Worm (Caenorhabditis elegans): Measurements from ENCODE around the gene F29A7.6.
A peak's percentile ranks its signal among the peaks of the same experiment; 100 is the strongest.

Gene F29A7.6

DNA sequence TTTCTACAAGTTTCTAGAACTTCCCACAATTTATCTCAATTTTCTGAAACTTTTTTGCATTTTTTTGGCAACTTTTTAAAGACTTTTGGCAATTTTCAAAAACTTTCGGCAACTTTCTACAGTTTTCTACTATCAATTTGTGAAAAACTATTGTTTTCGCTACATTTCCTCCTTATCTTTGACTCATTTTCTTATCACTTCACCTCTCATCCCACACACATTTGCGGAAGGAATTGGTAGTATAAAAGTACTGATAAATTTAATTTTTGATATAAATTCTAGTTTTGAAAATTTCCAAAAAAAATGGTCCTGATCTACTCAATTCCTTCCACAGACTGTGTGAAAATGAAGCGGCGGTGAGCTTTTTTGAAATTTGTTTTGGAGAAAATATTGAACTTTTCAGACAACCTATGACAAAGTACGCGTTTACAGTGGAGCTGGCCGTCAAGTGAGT, 2.8 kb downstream of the F29A7.6 start, which contains the start of gene F29A7.4:
F29A7.4 (plus strand) TSS at position 404 of the 454 bp plus-strand sequence.
- TF ChIP-seq sptf-1 (tag; optimal IDR thresholded peaks at IDR 0.05) (no peak), elt-2 (tag; optimal IDR thresholded peaks at IDR 0.05) (peak; percentile 72)

DNA sequence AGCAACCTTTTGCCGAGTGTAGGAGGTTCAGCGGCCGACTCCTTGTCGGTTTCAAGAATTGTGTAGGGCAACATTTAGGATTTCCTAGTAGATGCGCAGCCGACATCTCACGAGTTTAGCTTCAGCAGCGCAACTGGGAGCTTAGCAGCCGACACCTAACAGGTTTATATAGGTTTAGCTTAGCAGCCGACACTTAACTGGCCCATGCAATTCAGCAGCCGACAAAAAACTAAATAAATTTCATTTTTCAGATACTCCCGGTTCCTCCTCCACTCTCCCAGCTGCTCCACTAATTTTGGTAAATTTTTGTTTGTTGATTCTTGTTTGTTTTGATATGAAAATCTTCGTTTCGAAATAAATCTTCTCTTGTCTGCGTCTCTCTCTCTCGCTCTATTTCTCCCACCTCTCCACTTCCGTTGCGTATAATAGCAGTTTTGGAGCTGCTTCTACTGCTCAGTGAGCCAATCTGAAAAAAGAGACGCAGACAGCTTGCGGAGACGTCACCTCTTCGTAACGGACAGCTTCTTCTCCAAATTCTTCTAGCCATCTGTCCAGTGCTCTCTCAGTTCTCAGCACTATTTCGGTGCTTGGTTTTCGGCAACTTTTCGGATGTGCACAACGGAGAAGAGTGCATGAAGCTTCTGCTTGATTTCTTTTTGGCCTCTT, 4.3 kb downstream of the F29A7.6 start:
- TF ChIP-seq aha-1 (tag; optimal IDR thresholded peaks at IDR 0.05) (no peak), egl-27 (tag; optimal IDR thresholded peaks at IDR 0.05) (no peak), fkh-8 (tag; optimal IDR thresholded peaks at IDR 0.05) (peak; percentile 94), skn-1 (tag; optimal IDR thresholded peaks at IDR 0.05) (peak; percentile 9), snu-23 (GFP tag; optimal IDR thresholded peaks at IDR 0.05) (peak; percentile 55), lin-13 (GFP tag; optimal IDR thresholded peaks at IDR 0.05) (peak; percentile 4), isw-1 (GFP tag; IDR thresholded peaks at IDR 0.05) (peak; percentile 53), zip-4 (GFP tag; optimal IDR thresholded peaks at IDR 0.05) (no peak), fkh-10 (GFP tag; optimal IDR thresholded peaks at IDR 0.05) (peak; percentile 88), zag-1 (tag; optimal IDR thresholded peaks at IDR 0.05) (peak; percentile 57), lsy-2 (tag; optimal IDR thresholded peaks at IDR 0.05) (peak; percentile 48 to 62), sox-4 (tag; optimal IDR thresholded peaks at IDR 0.05) (peak; percentile 34), fos-1 (tag; optimal IDR thresholded peaks at IDR 0.05) (peak; percentile 54), snpc-4 (tag; optimal IDR thresholded peaks at IDR 0.05) (peak; percentile 66), nhr-11 (tag; optimal IDR thresholded peaks at IDR 0.05) (no peak), swsn-7 (tag; optimal IDR thresholded peaks at IDR 0.05) (peak; percentile 53), dpl-1 (GFP tag; optimal IDR thresholded peaks at IDR 0.05) (peak in 2 of 3 experiments; percentile 10 to 11), tbx-2 (tag; optimal IDR thresholded peaks at IDR 0.05) (peak; percentile 75), nhr-19 (GFP tag; conservative IDR thresholded peaks at IDR 0.05) (peak; percentile 16), jun-1 (tag; optimal IDR thresholded peaks at IDR 0.05) (peak; percentile 47), nhr-47 (tag; optimal IDR thresholded peaks at IDR 0.05) (peak; percentile 78), ceh-8 (GFP tag; optimal IDR thresholded peaks at IDR 0.05) (peak; percentile 3), ceh-82 (tag; optimal IDR thresholded peaks at IDR 0.05) (peak; percentile 50 to 64 (median 57)), Y116A8C.19 (tag; optimal IDR thresholded peaks at IDR 0.05; ENCODE audit: borderline replicate concordance) (no peak), lin-14 (GFP tag; optimal IDR thresholded peaks at IDR 0.05) (peak; percentile 95), xbp-1 (tag; optimal IDR thresholded peaks at IDR 0.05) (peak; percentile 42), dsc-1 (tag; optimal IDR thresholded peaks at IDR 0.05) (peak; percentile 46), hpl-2 (GFP tag; optimal IDR thresholded peaks at IDR 0.05) (no peak), lin-35 (GFP tag; optimal IDR thresholded peaks at IDR 0.05) (peak in 1 of 2 experiments; percentile 31), nhr-71 (tag; optimal IDR thresholded peaks at IDR 0.05) (peak; percentile 76), nhr-20 (tag; optimal IDR thresholded peaks at IDR 0.05) (no peak), mab-9 (GFP tag; IDR thresholded peaks at IDR 0.05) (0 out of 2 replicates have a peak, but pooled peaks have one; percentile 29), unc-86 (tag; optimal IDR thresholded peaks at IDR 0.05) (peak; percentile 67), egl-13 (tag; optimal IDR thresholded peaks at IDR 0.05) (peak; percentile 79), efl-1 (optimal IDR thresholded peaks at IDR 0.05) (peak; percentile 54 to 64), efl-1 (GFP tag; optimal IDR thresholded peaks at IDR 0.05 in 1 of 2) (peak in 1 of 2 experiments; percentile 18), sup-37 (GFP tag; optimal IDR thresholded peaks at IDR 0.05) (peak; percentile 11), ztf-11 (tag; optimal IDR thresholded peaks at IDR 0.05) (no peak), mep-1 (tag; optimal IDR thresholded peaks at IDR 0.05) (peak; percentile 29), nhr-28 (tag; optimal IDR thresholded peaks at IDR 0.05) (no peak)
